Worm (Caenorhabditis elegans) whole organism, L4 larva: ENCODE measurements around the gene srx-5.
A peak's percentile ranks its signal among the peaks of the same experiment; 100 is the strongest.
"Not testable (repeated sequence)": the region's sequence is repeated elsewhere in the genome, so short reads cannot be mapped to it uniquely, and the experiment has no call there.

Experiments
- D1046.2 ChIP-seq: fragments of 200-800 bp; sonication (Bioruptor generic); IDR thresholded peaks from 2 replicates; pipeline ENCODE4 v1.3.6; 2022; ENCODE audit warnings: missing genetic modification characterization, missing compliant biosample characterization
- F26F4.8 ChIP-seq: fragments of 200-800 bp; sonication (Bioruptor generic); conservative IDR thresholded peaks from 2 replicates; pipeline ENCODE4 v1.3.6; 2022; ENCODE audit warnings: missing genetic modification characterization, missing compliant biosample characterization
- F49E8.2 ChIP-seq: sonication (generic microtip); optimal IDR thresholded peaks from 2 replicates; lab custom pipeline; 2016; ENCODE audit warnings: missing compliant biosample characterization, mild to moderate bottlenecking, missing genetic modification characterization, borderline replicate concordance
- R02D3.7 ChIP-seq: fragments of 150-350 bp; sonication (generic microtip); optimal IDR thresholded peaks from 3 replicates; lab custom pipeline; 2014; ENCODE audit warnings: missing biosample characterization, missing genetic modification characterization
- Y105C5A.15 ChIP-seq: fragments of 200-800 bp; sonication (Bioruptor generic); IDR thresholded peaks from 2 replicates; pipeline ENCODE4 v1.3.6; 2022; ENCODE audit warnings: missing genetic modification characterization, missing compliant biosample characterization
- Y48G9A.11 ChIP-seq: fragments of 200-800 bp; sonication (Bioruptor generic); IDR thresholded peaks from 2 replicates; pipeline ENCODE4 v1.3.6; 2022; ENCODE audit warnings: missing genetic modification reagents, missing genetic modification characterization, missing compliant biosample characterization
- Y75B8A.6 ChIP-seq: fragments of 200-800 bp; sonication (Bioruptor generic); IDR thresholded peaks from 2 replicates; pipeline ENCODE4 v1.3.6; 2022; ENCODE audit warnings: missing genetic modification reagents, missing genetic modification characterization, missing compliant biosample characterization
- ZK337.2 ChIP-seq: fragments of 200-800 bp; sonication (Bioruptor generic); IDR thresholded peaks from 2 replicates; pipeline ENCODE4 v1.3.6; 2022; ENCODE audit warnings: missing genetic modification reagents, missing genetic modification characterization, missing compliant biosample characterization
- ZK546.5 ChIP-seq, 2 experiments: sonication (generic microtip); optimal IDR thresholded peaks; 2 replicates each; lab custom pipeline; 2017; ENCODE audit warnings: missing biosample characterization in 2 of 2, missing genetic modification characterization in 2 of 2
- arid-1 ChIP-seq: fragments of 200-800 bp; sonication (Bioruptor generic); conservative IDR thresholded peaks from 2 replicates; pipeline ENCODE4 v1.3.6; 2022; ENCODE audit warnings: missing genetic modification reagents, missing genetic modification characterization, missing compliant biosample characterization
- ctbp-1 ChIP-seq: fragments of 200-800 bp; sonication (Bioruptor generic); IDR thresholded peaks from 2 replicates; pipeline ENCODE4 v1.3.6; 2022; ENCODE audit warnings: missing genetic modification reagents, missing genetic modification characterization, missing compliant biosample characterization
- dmd-6 ChIP-seq: fragments of 200-800 bp; sonication (Bioruptor generic); IDR thresholded peaks from 2 replicates; pipeline ENCODE4 v1.3.6; 2022; ENCODE audit warnings: missing genetic modification reagents, missing genetic modification characterization, missing compliant biosample characterization
- dmd-8 ChIP-seq: fragments of 200-800 bp; sonication (Bioruptor generic); IDR thresholded peaks from 2 replicates; pipeline ENCODE4 v1.3.6; 2022; ENCODE audit warnings: missing genetic modification characterization, missing compliant biosample characterization
- hmg-1.1 ChIP-seq: fragments of 200-800 bp; sonication (Bioruptor generic); IDR thresholded peaks from 2 replicates; pipeline ENCODE4 v1.3.6; 2022; ENCODE audit warnings: missing genetic modification reagents, missing genetic modification characterization, missing compliant biosample characterization
- lim-7 ChIP-seq: fragments of 200-800 bp; sonication (Bioruptor generic); IDR thresholded peaks from 2 replicates; pipeline ENCODE4 v1.3.6; 2022; ENCODE audit warnings: missing genetic modification characterization, missing compliant biosample characterization
- lin-1 ChIP-seq: fragments of 200-800 bp; sonication (Bioruptor generic); IDR thresholded peaks from 2 replicates; pipeline ENCODE4 v1.3.6; 2022; ENCODE audit warnings: missing genetic modification reagents, missing genetic modification characterization, missing compliant biosample characterization
- lin-38 ChIP-seq: fragments of 200-800 bp; sonication (Bioruptor generic); IDR thresholded peaks from 2 replicates; pipeline ENCODE4 v1.3.6; 2022; ENCODE audit warnings: missing genetic modification reagents, missing genetic modification characterization, missing compliant biosample characterization
- lsy-2 ChIP-seq, 2 experiments: fragments of 150-350 bp in 1 of 2; sonication (generic microtip) in 1 of 2; optimal IDR thresholded peaks; 2 replicates each; lab custom pipeline; 2014 to 2017; ENCODE audit warnings: missing biosample characterization in 2 of 2, missing genetic modification characterization in 2 of 2
- mxl-2 ChIP-seq: fragments of 200-800 bp; sonication (Bioruptor generic); conservative IDR thresholded peaks from 2 replicates; pipeline ENCODE4 v1.3.6; 2022; ENCODE audit warnings: missing genetic modification reagents, missing genetic modification characterization, missing compliant biosample characterization
- nhr-41 ChIP-seq: fragments of 200-800 bp; sonication (Bioruptor generic); IDR thresholded peaks from 2 replicates; pipeline ENCODE4 v1.3.6; 2022; ENCODE audit warnings: missing genetic modification reagents, missing genetic modification characterization, missing compliant biosample characterization
- nhr-76 ChIP-seq: fragments of 150-350 bp; optimal IDR thresholded peaks from 2 replicates; lab custom pipeline; 2014; ENCODE audit warnings: missing biosample characterization, missing genetic modification characterization
- nhr-77 ChIP-seq: fragments of 150-350 bp; optimal IDR thresholded peaks from 2 replicates; lab custom pipeline; 2014; ENCODE audit warnings: missing biosample characterization, missing genetic modification characterization
- pha-4 ChIP-seq, 2 experiments: fragments of 150-350 bp in 1 of 2; fragments of 200-800 bp in 1 of 2; sonication (Bioruptor generic) in 1 of 2; IDR thresholded peaks in 1 of 2; optimal IDR thresholded peaks in 1 of 2; 2 replicates each; pipeline versions ENCODE4 v1.3.6 to Lab custom; 2014 to 2022; ENCODE audit warnings: missing genetic modification characterization in 2 of 2, missing genetic modification reagents in 2 of 2, missing biosample characterization in 1 of 2, missing compliant biosample characterization in 1 of 2
- php-3 ChIP-seq: fragments of 200-800 bp; sonication (Bioruptor generic); IDR thresholded peaks from 2 replicates; pipeline ENCODE4 v1.3.6; 2022; ENCODE audit warnings: missing genetic modification reagents, missing genetic modification characterization, missing compliant biosample characterization
- skn-1 ChIP-seq: fragments of 150-350 bp; optimal IDR thresholded peaks from 2 replicates; lab custom pipeline; 2014; ENCODE audit warnings: missing biosample characterization, missing genetic modification characterization
- snpc-1.2 ChIP-seq: fragments of 200-800 bp; sonication (Bioruptor generic); IDR thresholded peaks from 2 replicates; pipeline ENCODE4 v1.3.6; 2022; ENCODE audit warnings: missing genetic modification reagents, missing genetic modification characterization, missing compliant biosample characterization
- spr-3 ChIP-seq: fragments of 200-800 bp; sonication (Bioruptor generic); optimal IDR thresholded peaks from 2 replicates; lab custom pipeline; 2018; ENCODE audit warnings: mild to moderate bottlenecking, missing genetic modification characterization, missing compliant biosample characterization
- tag-97 ChIP-seq: fragments of 200-800 bp; sonication (Bioruptor generic); IDR thresholded peaks from 2 replicates; pipeline ENCODE4 v1.3.6; 2022; ENCODE audit warnings: missing genetic modification characterization, missing compliant biosample characterization
- tra-1 ChIP-seq: fragments of 200-800 bp; sonication (Bioruptor generic); IDR thresholded peaks from 2 replicates; pipeline ENCODE4 v1.3.6; 2022; ENCODE audit warnings: missing genetic modification reagents, missing genetic modification characterization, missing compliant biosample characterization
- unc-62 ChIP-seq, 3 experiments: fragments of 150-350 bp in 1 of 3; sonication (generic microtip); optimal IDR thresholded peaks in 2 of 3; peaks in 1 of 3; 1 replicate in 1 of 3; 2 replicates in 2 of 3; lab custom pipeline; 2014 to 2017; ENCODE audit warnings: missing biosample characterization in 3 of 3, missing genetic modification characterization in 3 of 3, missing genetic modification reagents in 3 of 3, missing genotype in 1 of 3
- vab-7 ChIP-seq: fragments of 200-800 bp; sonication (Bioruptor generic); IDR thresholded peaks from 2 replicates; pipeline ENCODE4 v1.3.6; 2022; ENCODE audit warnings: missing genetic modification reagents, missing genetic modification characterization, missing compliant biosample characterization
- zip-2 ChIP-seq: fragments of 150-350 bp; optimal IDR thresholded peaks from 2 replicates; lab custom pipeline; 2014; ENCODE audit warnings: missing biosample characterization, missing genetic modification characterization

The srx-5 gene

DNA sequence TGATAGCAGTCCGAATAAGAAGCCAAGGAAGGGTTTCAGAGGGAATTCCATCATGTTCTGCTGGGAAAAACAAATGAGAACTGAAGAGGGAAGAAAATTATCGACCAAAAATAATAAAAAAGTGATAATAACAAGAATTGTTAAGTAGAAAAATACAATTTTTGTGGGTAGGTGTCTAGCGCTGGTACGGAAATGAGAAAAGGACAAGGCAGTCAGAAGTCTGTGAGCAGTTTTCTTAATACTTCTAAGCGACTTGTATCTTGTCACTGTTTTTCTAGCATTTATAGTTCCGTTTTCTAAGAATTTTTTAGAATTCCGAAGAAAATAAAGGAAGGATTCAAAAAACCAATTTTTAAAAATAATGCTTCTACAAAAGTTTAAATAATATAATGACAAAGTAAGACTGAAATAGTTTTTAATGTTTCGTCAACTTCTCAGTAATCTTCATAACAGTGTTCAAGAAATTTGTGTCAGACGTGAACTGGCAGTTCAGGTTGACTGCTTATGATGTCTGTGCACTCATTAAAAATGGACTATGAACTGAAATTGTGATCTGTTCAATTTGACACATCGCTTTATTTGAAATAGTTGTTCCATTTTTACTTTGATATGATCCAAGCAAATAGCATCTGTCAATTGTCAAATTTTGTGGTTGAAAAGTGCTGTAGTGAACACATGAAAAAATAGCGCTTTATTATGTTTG lies 7.0 kb upstream of the srx-5 start, which contains the start of gene srx-4:
srx-4 (minus strand) TSS at position 51 of the 703 bp plus-strand sequence.
- TF ChIP-seq unc-62 (GFP tag; optimal IDR thresholded peaks at IDR 0.05 in 1 of 2; lab: Kevin White, UChicago): peak in 1 of 2 experiments; percentile 90
- no peak for TF ChIP-seq unc-62 (tag; optimal IDR thresholded peaks at IDR 0.05; lab: Kevin White, UChicago)
- TF ChIP-seq ZK546.5 (tag; optimal IDR thresholded peaks at IDR 0.05; lab: Kevin White, UChicago): no peak
- TF ChIP-seq, all 104 proteins: peak for 1

DNA sequence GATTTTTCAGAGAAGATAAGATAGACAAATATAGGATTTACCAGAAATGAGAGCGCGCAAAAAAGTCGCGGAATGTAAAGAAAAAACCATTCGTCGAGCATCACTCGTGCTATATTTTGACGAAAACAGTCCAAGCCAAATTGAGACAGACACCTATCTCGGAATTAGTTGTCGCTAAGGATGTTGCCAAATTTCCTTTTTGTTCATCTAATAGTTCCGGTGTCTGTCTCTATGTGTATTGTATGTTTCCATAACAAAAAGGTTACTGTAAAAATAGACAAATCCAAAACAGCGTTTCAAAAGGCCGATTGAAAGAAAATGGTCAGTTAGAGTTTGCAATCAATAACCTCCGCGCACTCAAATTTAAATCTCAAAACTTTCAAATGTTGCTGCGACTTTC lies 5.3 kb upstream of the srx-5 start, which contains the start of gene srj-53:
srj-53 (minus strand) TSS at position 101 of the 400 bp plus-strand sequence.
- TF ChIP-seq mxl-2 (GFP tag; lab: Robert Waterston, UW) (no peak), arid-1 (no peak), nhr-76 (tag; lab: Kevin White, UChicago) (no peak), lin-38 (GFP tag; lab: Robert Waterston, UW) (no peak), R02D3.7 (tag; lab: Kevin White, UChicago) (no peak), spr-3 (GFP tag; lab: Kevin White, UChicago) (no peak), skn-1 (tag; lab: Kevin White, UChicago) (no peak), snpc-1.2 (no peak), F49E8.2 (tag; lab: Kevin White, UChicago) (no peak)

DNA sequence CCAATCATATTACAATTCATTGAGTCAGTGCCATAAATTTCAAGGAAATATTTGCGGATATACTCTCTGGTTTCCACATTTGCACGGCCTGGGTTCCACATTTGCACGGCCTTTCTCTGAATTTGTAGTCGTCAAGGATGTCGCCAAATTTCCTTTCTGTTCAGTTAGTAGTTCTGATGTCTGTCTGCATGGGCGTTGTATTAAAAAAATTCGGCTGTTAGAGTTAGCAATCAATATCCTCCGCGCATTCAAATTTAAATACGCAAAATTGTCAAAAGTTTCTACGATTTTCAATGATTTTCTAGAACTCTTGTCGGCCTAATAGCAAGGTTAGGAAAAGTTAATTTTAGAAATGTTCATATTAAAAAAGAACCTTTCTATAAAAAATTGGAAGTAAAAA lies 4.0 kb upstream of the srx-5 start, which contains the start of gene srj-52:
srj-52 (minus strand) TSS at position 101 of the 400 bp plus-strand sequence.
- TF ChIP-seq nhr-77 (tag; lab: Kevin White, UChicago) (no peak), lsy-2 (tag; optimal IDR thresholded peaks at IDR 0.05; lab: Kevin White, UChicago) (no peak), unc-62 (GFP tag; optimal IDR thresholded peaks at IDR 0.05 in 1 of 2; lab: Kevin White, UChicago) (peak in 1 of 2 experiments; percentile 57), unc-62 (tag; optimal IDR thresholded peaks at IDR 0.05; lab: Kevin White, UChicago) (no peak), snpc-1.2 (no peak)

DNA sequence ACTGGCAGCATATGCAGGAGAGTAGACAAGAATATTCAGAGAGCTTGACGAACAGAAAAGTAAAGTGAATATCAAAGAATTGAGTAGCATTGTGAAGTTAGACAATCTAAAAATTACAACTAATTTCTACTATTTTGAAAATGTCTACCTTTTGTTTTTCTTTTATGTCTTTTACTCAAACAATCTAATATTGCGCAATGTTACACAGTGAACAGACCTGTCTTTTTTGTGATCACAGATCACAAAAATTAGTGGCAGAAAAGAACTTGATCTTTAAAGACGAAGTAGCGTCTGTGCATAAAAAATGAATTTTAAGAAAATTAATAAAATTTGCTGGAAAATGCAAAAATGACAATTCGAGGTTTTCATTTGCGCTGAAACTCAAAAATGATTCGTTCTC lies 828 bp upstream of the srx-5 start:
- TF ChIP-seq mxl-2 (GFP tag; lab: Robert Waterston, UW): no peak
- TF ChIP-seq zip-2: peak; percentile 92

DNA sequence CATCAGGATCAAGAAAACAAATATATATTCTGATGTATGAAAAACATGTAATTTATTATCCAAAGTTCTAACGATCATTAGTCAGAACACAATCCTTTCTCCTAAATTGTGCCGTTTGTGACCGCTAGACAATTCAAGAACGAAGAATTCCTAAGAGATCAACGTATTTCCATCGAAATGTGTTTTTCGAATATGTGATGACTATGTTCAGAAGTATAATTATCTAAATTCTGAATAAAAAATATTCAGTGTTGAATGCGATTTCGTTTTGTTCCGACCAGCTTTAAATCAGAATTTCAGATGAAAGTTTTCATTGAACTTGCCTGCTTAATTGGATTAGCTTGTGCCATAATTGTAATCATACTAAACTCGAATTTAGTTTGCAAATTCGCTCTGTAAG lies 2.4 kb downstream of the srx-5 start, which contains the start of gene srbc-37:
srbc-37 (plus strand) TSS at position 301 of the 400 bp plus-strand sequence.
- TF ChIP-seq spr-3 (GFP tag; lab: Kevin White, UChicago) (no peak), tag-97 (GFP tag; lab: Robert Waterston, UW) (no peak), ZK337.2 (GFP tag; lab: Robert Waterston, UW) (no peak)

DNA sequence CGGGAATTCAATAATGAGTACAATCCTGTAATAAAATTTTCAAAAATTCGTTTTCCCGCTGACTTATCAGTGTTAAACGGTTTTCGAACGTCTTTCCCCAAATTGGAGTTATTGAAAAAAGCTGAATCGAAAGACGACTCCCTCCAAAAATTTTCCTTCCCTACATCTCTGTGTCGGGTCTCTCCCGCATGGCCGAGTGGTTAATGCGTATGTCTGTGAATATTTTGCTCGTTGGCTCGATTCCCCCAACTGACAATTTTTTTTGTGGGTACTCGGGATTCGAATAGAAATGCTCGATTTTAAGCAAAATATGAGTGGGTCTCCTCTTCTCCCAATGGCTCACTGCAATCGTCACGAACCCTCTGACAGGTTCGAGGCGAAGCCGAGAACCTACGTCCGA lies 6.6 kb downstream of the srx-5 start:
- TF ChIP-seq pha-4 (GFP tag; IDR thresholded peaks at IDR 0.05; lab: Robert Waterston, UW) (peak; percentile 51; the same call in 1 of the 2 replicates), nhr-41 (GFP tag; lab: Robert Waterston, UW) (peak; percentile 11; the same call in 1 of the 2 replicates), Y75B8A.6 (GFP tag; lab: Robert Waterston, UW) (0 out of 2 replicates have a peak, but pooled peaks have one; percentile 24), ctbp-1 (peak; percentile 48; the same call in 1 of the 2 replicates), F26F4.8 (GFP tag; lab: Robert Waterston, UW) (peak; percentile 71; the same call in 1 of the 2 replicates), lim-7 (GFP tag; lab: Robert Waterston, UW) (peak; percentile 87), Y48G9A.11 (GFP tag; lab: Robert Waterston, UW) (0 out of 2 replicates have a peak, but pooled peaks have one; percentile 34), D1046.2 (GFP tag; lab: Robert Waterston, UW) (0 out of 2 replicates have a peak, but pooled peaks have one; percentile 65), hmg-1.1 (GFP tag; lab: Robert Waterston, UW) (peak; percentile 66), php-3 (GFP tag; lab: Robert Waterston, UW) (peak; percentile 57; the same call in 1 of the 2 replicates), lin-1 (GFP tag; lab: Robert Waterston, UW) (peak; percentile 51; the same call in 1 of the 2 replicates), dmd-8 (GFP tag; lab: Robert Waterston, UW) (peak; percentile 88), tra-1 (peak; percentile 59; the same call in 1 of the 2 replicates), Y105C5A.15 (GFP tag; lab: Robert Waterston, UW) (0 out of 2 replicates have a peak, but pooled peaks have one; percentile 28), dmd-6 (GFP tag; lab: Robert Waterston, UW) (peak; percentile 51), vab-7 (GFP tag; lab: Robert Waterston, UW) (peak; percentile 73), arid-1 (peak; percentile 68)
- TF ChIP-seq pha-4 (tag; optimal IDR thresholded peaks at IDR 0.05; lab: Kevin White, UChicago): not testable (repeated sequence)
